Worm (Caenorhabditis elegans) whole organism, late embryonic: ENCODE data around the gene Y59E9AL.36.

Source experiments
- ceh-22 ChIP-seq: sonication (generic microtip); optimal IDR thresholded peaks from 2 replicates; lab custom pipeline; 2017; ENCODE audit warnings: missing biosample characterization, missing genetic modification characterization
- ceh-6 ChIP-seq: fragments of 200-800 bp; sonication (Bioruptor generic); optimal IDR thresholded peaks from 2 replicates; lab custom pipeline; 2018; ENCODE audit warnings: mild to moderate bottlenecking, missing genetic modification characterization, missing compliant biosample characterization

The Y59E9AL.36 gene

ce11 chrIV:5157226-5157625, 52.1 kb downstream of the Y59E9AL.36 start, which contains the start of gene C24D10.49:
Gene C24D10.49 (minus strand): TSS chrIV:5157326.
- no peak for TF ChIP-seq ceh-22 (tag; lab: Kevin White, UChicago)
- TF ChIP-seq ceh-6 = no peak
